Fruit fly (Drosophila melanogaster): ENCODE measurements around the gene CG3529.

DNA sequence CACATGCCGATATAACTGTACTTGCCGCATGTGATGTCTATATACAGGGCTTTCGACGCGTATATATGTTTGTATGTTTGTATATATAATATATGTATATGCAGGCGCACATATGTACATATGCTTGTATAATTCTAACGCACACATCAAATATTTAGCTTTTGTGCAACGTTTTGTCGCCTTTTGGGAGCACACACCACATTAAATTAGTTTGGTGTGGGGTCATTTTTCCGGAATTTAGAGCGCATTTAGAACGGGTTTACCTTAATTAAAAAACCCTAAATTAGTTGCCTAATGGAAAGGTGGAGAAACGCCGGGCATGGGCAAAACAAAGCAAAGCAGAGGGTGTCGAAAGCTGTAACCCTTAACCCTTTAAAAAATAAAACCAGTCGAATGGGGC lies 20.6 kb downstream of the CG3529 start:
- TF ChIP-seq CG8478 (optimal IDR thresholded peaks at IDR 0.05), result no peak
- no peak for TF ChIP-seq CTCF (optimal IDR thresholded peaks at IDR 0.05)

Data from S2 (cell line).